Worm (Caenorhabditis elegans) whole organism, L3 larva: ENCODE data around the gene nhr-182.

Experiments
- ZK546.5 ChIP-seq: sonication (generic microtip); optimal IDR thresholded peaks from 2 replicates; lab custom pipeline; 2017; ENCODE audit warnings: missing biosample characterization, missing genetic modification characterization
- ceh-82 ChIP-seq: fragments of 150-350 bp; optimal IDR thresholded peaks from 2 replicates; lab custom pipeline; 2014; ENCODE audit warnings: missing biosample characterization, missing genetic modification characterization
- egl-27 ChIP-seq: sonication (generic microtip); optimal IDR thresholded peaks from 4 replicates; lab custom pipeline; 2017; ENCODE audit warnings: missing biosample characterization, missing genetic modification reagents, missing genetic modification characterization
- nhr-25 ChIP-seq: sonication (generic microtip); optimal IDR thresholded peaks from 2 replicates; lab custom pipeline; 2017; ENCODE audit warnings: missing biosample characterization, missing genetic modification characterization

DNA sequence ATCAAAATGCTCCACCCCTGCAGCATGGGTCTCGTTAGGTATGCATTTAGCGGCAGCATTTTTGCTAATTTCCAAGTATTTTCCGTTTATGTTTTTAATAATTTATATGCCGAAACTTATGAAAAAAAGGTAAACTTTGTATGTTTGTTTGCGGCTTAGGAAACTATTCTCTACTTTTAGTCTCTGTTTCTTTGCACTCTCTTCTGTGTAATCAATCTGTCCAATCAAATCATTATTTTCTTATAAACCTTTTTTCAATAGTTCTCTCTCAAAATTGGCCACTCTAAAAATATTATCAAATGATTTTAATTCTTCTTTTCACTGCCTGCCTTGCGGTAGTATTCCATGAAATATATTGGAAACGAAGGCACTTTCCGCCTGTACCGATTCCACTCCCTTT lies 21.7 kb downstream of the nhr-182 start:
- TF ChIP-seq egl-27 (tag; lab: Kevin White, UChicago) (no peak), ZK546.5 (tag; lab: Kevin White, UChicago) (no peak), ceh-82 (no peak), nhr-25 (tag; lab: Kevin White, UChicago) (no peak)
